Worm (Caenorhabditis elegans): Measurements from ENCODE around the gene ceh-87.

ce11 chrII:2700229-2700628 lies 16.1 kb upstream of the ceh-87 start, which contains the start of gene sri-61:
- TF ChIP-seq unc-130 (GFP tag; optimal IDR thresholded peaks at IDR 0.05) (no peak), lsy-27 (tag; optimal IDR thresholded peaks at IDR 0.05; ENCODE audit: borderline replicate concordance, insufficient read depth) (no peak), nhr-27 (tag; optimal IDR thresholded peaks at IDR 0.05) (no peak), F49E8.2 (tag; optimal IDR thresholded peaks at IDR 0.05; ENCODE audit: insufficient read depth) (no peak), F22D6.2 (tag; optimal IDR thresholded peaks at IDR 0.05) (no peak), ceh-27 (GFP tag; optimal IDR thresholded peaks at IDR 0.05) (no peak), T26A5.8 (tag; optimal IDR thresholded peaks at IDR 0.05) (no peak), unc-62 (GFP tag; optimal IDR thresholded peaks at IDR 0.05) (no peak), ceh-91 (GFP tag; IDR thresholded peaks at IDR 0.05) (no peak), pha-4 (tag; optimal IDR thresholded peaks at IDR 0.05) (no peak), efl-1 (GFP tag; optimal IDR thresholded peaks at IDR 0.05) (no peak), hmg-1.2 (GFP tag; IDR thresholded peaks at IDR 0.05) (no peak), K11D2.4 (GFP tag; IDR thresholded peaks at IDR 0.05) (no peak)

Measured in whole organism, young adult.